Fruit fly (Drosophila melanogaster) whole organism, pupa: ENCODE results near the gene CG14362.

Experiments used
- CG32121 ChIP-seq: fragments of 200-800 bp; sonication (Bioruptor generic); IDR thresholded peaks from 2 replicates; pipeline ENCODE4 v1.3.6; 2022; ENCODE audit warnings: missing biosample characterization, missing genetic modification characterization
- D1 ChIP-seq: fragments of 200-800 bp; sonication (Bioruptor generic); optimal IDR thresholded peaks from 2 replicates; lab custom pipeline; 2018; ENCODE audit warnings: missing biosample characterization, mild to moderate bottlenecking, missing genetic modification characterization, moderate library complexity
- Snoo ChIP-seq: fragments of 200-800 bp; sonication (Bioruptor generic); optimal IDR thresholded peaks from 3 replicates; lab custom pipeline; 2017; ENCODE audit warnings: missing biosample characterization, mild to moderate bottlenecking, missing genetic modification characterization, inconsistent platforms
- rn ChIP-seq: fragments of 200-800 bp; sonication (Bioruptor generic); IDR thresholded peaks from 2 replicates; pipeline ENCODE4 v1.3.6; 2022; ENCODE audit warnings: missing biosample characterization, missing genetic modification characterization

dm6 chr3R:13857339-13857738 is 2.1 kb upstream of the CG14362 start:
- no peak for TF ChIP-seq Snoo
- TF ChIP-seq D1: no peak
- TF ChIP-seq rn (GFP tag; lab: Robert Waterston, UW): peak; percentile 52
- TF ChIP-seq CG32121 (GFP tag; lab: Robert Waterston, UW): peak; percentile 90
